Worm (Caenorhabditis elegans) whole organism, late embryonic: Measurements from ENCODE around the gene srxa-19.

Experiments used
- ceh-24 ChIP-seq: sonication (generic microtip); optimal IDR thresholded peaks from 2 replicates; lab custom pipeline; 2016; ENCODE audit warnings: mild to moderate bottlenecking, missing genetic modification characterization, missing compliant biosample characterization
- ets-4 ChIP-seq: sonication (generic microtip); optimal IDR thresholded peaks from 2 replicates; lab custom pipeline; 2016; ENCODE audit warnings: missing genetic modification characterization, missing compliant biosample characterization
- lin-11 ChIP-seq: fragments of 200-800 bp; sonication (Bioruptor generic); optimal IDR thresholded peaks from 2 replicates; lab custom pipeline; 2018; ENCODE audit warnings: mild to moderate bottlenecking, missing genetic modification characterization, missing compliant biosample characterization
- nhr-11 ChIP-seq: fragments of 150-350 bp; optimal IDR thresholded peaks from 2 replicates; lab custom pipeline; 2014; ENCODE audit warnings: missing biosample characterization, missing genetic modification characterization
- pqm-1 ChIP-seq: sonication (generic microtip); optimal IDR thresholded peaks from 2 replicates; lab custom pipeline; 2016; ENCODE audit warnings: missing genetic modification characterization, missing compliant biosample characterization
- tbx-2 ChIP-seq: sonication (generic microtip); optimal IDR thresholded peaks from 2 replicates; lab custom pipeline; 2016; ENCODE audit warnings: missing genetic modification characterization, missing compliant biosample characterization
- zip-5 ChIP-seq: sonication (generic microtip); optimal IDR thresholded peaks from 2 replicates; lab custom pipeline; 2016; ENCODE audit warnings: missing genetic modification characterization, missing compliant biosample characterization

- TF ChIP-seq pqm-1 (tag; lab: Kevin White, UChicago): no peak
- no peak for TF ChIP-seq lin-11
- no peak for TF ChIP-seq ceh-24
- no peak for TF ChIP-seq ets-4
- TF ChIP-seq zip-5 (tag; lab: Kevin White, UChicago): no peak
- no peak for TF ChIP-seq tbx-2 (tag; lab: Kevin White, UChicago)
- no peak for TF ChIP-seq nhr-11 (tag; lab: Kevin White, UChicago)
Measured at ce11 chrV:10120898-10121297, 1.7 kb downstream of the srxa-19 start, which contains the start of gene srxa-18.
